Worm (Caenorhabditis elegans) whole organism, L3 larva: ENCODE measurements around the gene R07E5.19.

Source experiments
- ZK546.5 ChIP-seq: sonication (generic microtip); optimal IDR thresholded peaks from 2 replicates; lab custom pipeline; 2017; ENCODE audit warnings: missing biosample characterization, missing genetic modification characterization
- ceh-28 ChIP-seq: fragments of 150-350 bp; optimal IDR thresholded peaks from 2 replicates; lab custom pipeline; 2014; ENCODE audit warnings: missing biosample characterization, missing genetic modification reagents, missing genetic modification characterization
- ceh-82 ChIP-seq: fragments of 150-350 bp; optimal IDR thresholded peaks from 2 replicates; lab custom pipeline; 2014; ENCODE audit warnings: missing biosample characterization, missing genetic modification characterization
- egl-5 ChIP-seq: fragments of 150-350 bp; optimal IDR thresholded peaks from 2 replicates; lab custom pipeline; 2017; ENCODE audit warnings: missing biosample characterization, missing genetic modification reagents, missing genetic modification characterization, inconsistent platforms
- elt-1 ChIP-seq: fragments of 150-350 bp; optimal IDR thresholded peaks from 2 replicates; lab custom pipeline; 2014; ENCODE audit warnings: missing biosample characterization, missing genetic modification characterization
- elt-2 ChIP-seq: sonication (generic microtip); optimal IDR thresholded peaks from 2 replicates; lab custom pipeline; 2016; ENCODE audit warnings: missing genetic modification reagents, mild to moderate bottlenecking, missing genetic modification characterization, missing compliant biosample characterization
- elt-3 ChIP-seq, 3 experiments: fragments of 150-350 bp in 1 of 3; sonication (generic microtip) in 2 of 3; optimal IDR thresholded peaks; 2 replicates in 2 of 3; 4 replicates in 1 of 3; lab custom pipeline; 2014 to 2017; ENCODE audit warnings: missing biosample characterization in 3 of 3, missing genetic modification characterization in 3 of 3
- eor-1 ChIP-seq, 2 experiments: fragments of 150-350 bp; optimal IDR thresholded peaks; 2 replicates each; lab custom pipeline; 2014 to 2018; ENCODE audit warnings: missing biosample characterization in 2 of 2, missing genetic modification characterization in 2 of 2
- hmg-11 ChIP-seq: sonication (generic microtip); optimal IDR thresholded peaks from 2 replicates; lab custom pipeline; 2016; ENCODE audit warnings: missing genetic modification characterization, missing compliant biosample characterization
- jun-1 ChIP-seq: fragments of 150-350 bp; optimal IDR thresholded peaks from 2 replicates; lab custom pipeline; 2014; ENCODE audit warnings: missing biosample characterization, missing genetic modification reagents, missing genetic modification characterization
- lin-15B ChIP-seq: fragments of 150-350 bp; optimal IDR thresholded peaks from 2 replicates; lab custom pipeline; 2014; ENCODE audit warnings: missing biosample characterization, missing genetic modification characterization
- lin-39 ChIP-seq: fragments of 150-350 bp; optimal IDR thresholded peaks from 2 replicates; lab custom pipeline; 2018; ENCODE audit warnings: missing biosample characterization, missing genetic modification reagents, missing genetic modification characterization
- lsy-12 ChIP-seq: sonication (generic microtip); optimal IDR thresholded peaks from 2 replicates; lab custom pipeline; 2016; ENCODE audit warnings: mild to moderate bottlenecking, missing genetic modification characterization, missing compliant biosample characterization
- mdl-1 ChIP-seq: fragments of 150-350 bp; optimal IDR thresholded peaks from 2 replicates; lab custom pipeline; 2014; ENCODE audit warnings: missing biosample characterization, missing genetic modification characterization
- mml-1 ChIP-seq: fragments of 150-350 bp; sonication (generic microtip); optimal IDR thresholded peaks from 3 replicates; lab custom pipeline; 2014; ENCODE audit warnings: missing biosample characterization, missing genetic modification characterization
- nfya-1 ChIP-seq: sonication (generic microtip); optimal IDR thresholded peaks from 2 replicates; lab custom pipeline; 2017; ENCODE audit warnings: missing genetic modification characterization, mild to moderate bottlenecking, missing compliant biosample characterization, antibody characterized with exemption, moderate library complexity; ENCODE audit not compliant: insufficient read depth
- nhr-12 ChIP-seq: fragments of 150-350 bp; optimal IDR thresholded peaks from 2 replicates; lab custom pipeline; 2014; ENCODE audit warnings: missing biosample characterization, missing genetic modification characterization
- nhr-23 ChIP-seq: fragments of 150-350 bp; optimal IDR thresholded peaks from 2 replicates; lab custom pipeline; 2014; ENCODE audit warnings: missing biosample characterization, missing genetic modification reagents, missing genetic modification characterization
- nhr-237 ChIP-seq: fragments of 150-350 bp; optimal IDR thresholded peaks from 2 replicates; lab custom pipeline; 2014; ENCODE audit warnings: missing biosample characterization, missing genetic modification characterization
- nhr-25 ChIP-seq: sonication (generic microtip); optimal IDR thresholded peaks from 2 replicates; lab custom pipeline; 2017; ENCODE audit warnings: missing biosample characterization, missing genetic modification characterization
- nhr-43 ChIP-seq: sonication (generic microtip); optimal IDR thresholded peaks from 2 replicates; lab custom pipeline; 2016; ENCODE audit warnings: mild to moderate bottlenecking, missing genetic modification characterization, missing compliant biosample characterization; ENCODE audit not compliant: poor library complexity, severe bottlenecking
- nhr-77 ChIP-seq: fragments of 150-350 bp; optimal IDR thresholded peaks from 2 replicates; lab custom pipeline; 2014; ENCODE audit warnings: missing biosample characterization, missing genetic modification characterization
- pha-4 ChIP-seq: fragments of 150-350 bp; optimal IDR thresholded peaks from 2 replicates; lab custom pipeline; 2014; ENCODE audit warnings: missing biosample characterization, missing genetic modification reagents, missing genetic modification characterization
- skn-1 ChIP-seq: fragments of 150-350 bp; optimal IDR thresholded peaks from 2 replicates; lab custom pipeline; 2014; ENCODE audit warnings: missing biosample characterization, missing genetic modification characterization
- tbx-2 ChIP-seq: sonication (generic microtip); optimal IDR thresholded peaks from 2 replicates; lab custom pipeline; 2016; ENCODE audit warnings: mild to moderate bottlenecking, missing genetic modification characterization, missing compliant biosample characterization
- unc-39 ChIP-seq: sonication (generic microtip); optimal IDR thresholded peaks from 4 replicates; lab custom pipeline; 2017; ENCODE audit warnings: missing biosample characterization, missing genetic modification characterization
- unc-62 ChIP-seq: fragments of 150-350 bp; sonication (generic microtip); optimal IDR thresholded peaks from 4 replicates; lab custom pipeline; 2014; ENCODE audit warnings: missing biosample characterization, missing genetic modification reagents, missing genetic modification characterization
- ztf-4 ChIP-seq: fragments of 150-350 bp; optimal IDR thresholded peaks from 2 replicates; lab custom pipeline; 2014; ENCODE audit warnings: missing biosample characterization, missing genetic modification characterization

Gene R07E5.19

ce11 chrIII:4378600-4379293 is 39.1 kb downstream of the R07E5.19 start:
- TF ChIP-seq tbx-2 (tag; lab: Kevin White, UChicago) = peak; percentile 29
- TF ChIP-seq elt-2 (tag; lab: Kevin White, UChicago) = peak; percentile 40
- peak; percentile 44 for TF ChIP-seq lsy-12 (tag; lab: Kevin White, UChicago)
- TF ChIP-seq nhr-77 (tag; lab: Kevin White, UChicago) = peak; percentile 49
- TF ChIP-seq elt-3 (tag; optimal IDR thresholded peaks at IDR 0.05; lab: Kevin White, UChicago) = peak in 1 of 3 experiments; percentile 16
- peak; percentile 68 for TF ChIP-seq hmg-11 (tag; lab: Kevin White, UChicago)
- peak; percentile 63 for TF ChIP-seq ztf-4 (tag; lab: Kevin White, UChicago)
- peak; percentile 34 for TF ChIP-seq nfya-1 (tag; lab: Kevin White, UChicago)
- peak; percentile 29 for TF ChIP-seq pha-4
- TF ChIP-seq nhr-23 (tag; lab: Kevin White, UChicago) = peak; percentile 54
- TF ChIP-seq nhr-43 (tag; lab: Kevin White, UChicago) = peak; percentile 54
- peak; percentile 67 for TF ChIP-seq nhr-25 (tag; lab: Kevin White, UChicago)
- TF ChIP-seq jun-1 (tag; lab: Kevin White, UChicago) = peak; percentile 9

- no peak for TF ChIP-seq mml-1 (tag; lab: Kevin White, UChicago)
- no peak for TF ChIP-seq lin-39
- TF ChIP-seq nhr-23 (tag; lab: Kevin White, UChicago) = no peak
- no peak for TF ChIP-seq eor-1 (tag; optimal IDR thresholded peaks at IDR 0.05; lab: Kevin White, UChicago)
- no peak for TF ChIP-seq lin-15B (tag; lab: Kevin White, UChicago)
- no peak for TF ChIP-seq ceh-28
- no peak for TF ChIP-seq ZK546.5
- TF ChIP-seq pha-4 = no peak
- no peak for TF ChIP-seq unc-62 (GFP tag; lab: Kevin White, UChicago)
- no peak for TF ChIP-seq hmg-11 (tag; lab: Kevin White, UChicago)
- no peak for TF ChIP-seq nhr-12 (tag; lab: Kevin White, UChicago)
- TF ChIP-seq, all 47 proteins: peak for 0
Observed at ce11 chrIII:4374854-4375253, 43.0 kb downstream of the R07E5.19 start, which contains the start of gene pals-26. Gene pals-26 (plus strand): TSS chrIII:4375154.

- TF ChIP-seq hmg-11 (tag; lab: Kevin White, UChicago) (no peak), pha-4 (peak; percentile 24)
Observed at ce11 chrIII:4372894-4373293, 45.0 kb downstream of the R07E5.19 start.

DNA sequence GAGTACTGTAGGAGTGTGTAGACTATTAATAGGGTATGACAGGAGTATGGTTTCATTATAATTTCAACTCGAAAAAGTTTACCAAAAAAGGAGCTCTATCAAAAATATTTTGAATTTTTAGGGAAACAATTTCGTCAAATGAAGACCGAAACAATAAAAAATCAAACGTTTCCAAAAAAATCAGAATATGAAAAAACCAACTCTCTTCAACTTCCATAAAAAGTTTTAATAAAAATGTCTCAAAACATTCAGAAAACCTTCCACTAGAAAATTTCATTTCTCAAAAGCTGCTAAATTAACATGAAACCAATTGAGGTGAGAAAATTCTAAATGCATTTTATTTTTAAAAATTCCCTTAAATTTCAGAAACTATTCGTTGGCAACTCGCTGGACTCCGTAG is 47.3 kb downstream of the R07E5.19 start, which contains the start of gene ckb-3:
TSS of gene ckb-3 (plus strand) at position 301 of the 400 bp plus-strand sequence.
- TF ChIP-seq eor-1 (tag; optimal IDR thresholded peaks at IDR 0.05; lab: Kevin White, UChicago) (no peak), unc-39 (tag; lab: Kevin White, UChicago) (no peak), unc-62 (GFP tag; lab: Kevin White, UChicago) (no peak), elt-3 (tag; optimal IDR thresholded peaks at IDR 0.05; lab: Kevin White, UChicago) (no peak), ztf-4 (tag; lab: Kevin White, UChicago) (no peak), nhr-237 (tag; lab: Kevin White, UChicago) (no peak), ceh-28 (no peak), nhr-77 (tag; lab: Kevin White, UChicago) (no peak), tbx-2 (tag; lab: Kevin White, UChicago) (no peak), mdl-1 (tag; lab: Kevin White, UChicago) (no peak), elt-2 (tag; lab: Kevin White, UChicago) (no peak), nhr-23 (tag; lab: Kevin White, UChicago) (no peak), nhr-25 (tag; lab: Kevin White, UChicago) (no peak), ceh-82 (no peak), egl-5 (tag; lab: Kevin White, UChicago) (no peak), skn-1 (no peak), elt-1 (tag; lab: Kevin White, UChicago) (no peak)
- TF ChIP-seq, all 47 proteins: peak for 0

ce11 chrIII:4369381-4369809 is 48.5 kb downstream of the R07E5.19 start:
- TF ChIP-seq ceh-28 = peak; percentile 23
- TF ChIP-seq hmg-11 (tag; lab: Kevin White, UChicago) = peak; percentile 83
- TF ChIP-seq tbx-2 (tag; lab: Kevin White, UChicago) = peak; percentile 44
- peak; percentile 17 for TF ChIP-seq nhr-43 (tag; lab: Kevin White, UChicago)
- peak; percentile 34 for TF ChIP-seq elt-2 (tag; lab: Kevin White, UChicago)
- TF ChIP-seq nhr-25 (tag; lab: Kevin White, UChicago) = peak; percentile 49
- peak; percentile 40 for TF ChIP-seq nfya-1 (tag; lab: Kevin White, UChicago)
- TF ChIP-seq, all 47 proteins: peak for 7; not testable (repeated sequence) for 40
